Worm (Caenorhabditis elegans) whole organism, L3 larva: Measurements from ENCODE around the gene scl-9.

Experiments
- R02D3.7 ChIP-seq: fragments of 150-350 bp; optimal IDR thresholded peaks from 2 replicates; lab custom pipeline; 2014; ENCODE audit warnings: missing biosample characterization, missing genetic modification characterization
- ama-1 ChIP-seq: fragments of 150-350 bp; optimal IDR thresholded peaks from 2 replicates; lab custom pipeline; 2018
- ceh-28 ChIP-seq: fragments of 150-350 bp; optimal IDR thresholded peaks from 2 replicates; lab custom pipeline; 2014; ENCODE audit warnings: missing biosample characterization, missing genetic modification reagents, missing genetic modification characterization
- daf-12 ChIP-seq: fragments of 150-350 bp; optimal IDR thresholded peaks from 2 replicates; lab custom pipeline; 2014; ENCODE audit warnings: missing biosample characterization, missing genetic modification reagents, missing genetic modification characterization
- elt-2 ChIP-seq: sonication (generic microtip); optimal IDR thresholded peaks from 2 replicates; lab custom pipeline; 2016; ENCODE audit warnings: missing genetic modification reagents, mild to moderate bottlenecking, missing genetic modification characterization, missing compliant biosample characterization
- elt-3 ChIP-seq, 3 experiments: fragments of 150-350 bp in 1 of 3; sonication (generic microtip) in 2 of 3; optimal IDR thresholded peaks; 2 replicates in 2 of 3; 4 replicates in 1 of 3; lab custom pipeline; 2014 to 2017; ENCODE audit warnings: missing biosample characterization in 3 of 3, missing genetic modification characterization in 3 of 3
- fkh-10 ChIP-seq: sonication (generic microtip); optimal IDR thresholded peaks from 2 replicates; lab custom pipeline; 2017; ENCODE audit warnings: missing biosample characterization, missing genetic modification reagents, missing genetic modification characterization
- nhr-11 ChIP-seq: fragments of 150-350 bp; optimal IDR thresholded peaks from 2 replicates; lab custom pipeline; 2014; ENCODE audit warnings: missing biosample characterization, missing genetic modification characterization
- nhr-43 ChIP-seq: sonication (generic microtip); optimal IDR thresholded peaks from 2 replicates; lab custom pipeline; 2016; ENCODE audit warnings: mild to moderate bottlenecking, missing genetic modification characterization, missing compliant biosample characterization; ENCODE audit not compliant: poor library complexity, severe bottlenecking
- nhr-77 ChIP-seq: fragments of 150-350 bp; optimal IDR thresholded peaks from 2 replicates; lab custom pipeline; 2014; ENCODE audit warnings: missing biosample characterization, missing genetic modification characterization
- pha-4 ChIP-seq: fragments of 150-350 bp; optimal IDR thresholded peaks from 2 replicates; lab custom pipeline; 2014; ENCODE audit warnings: missing biosample characterization, missing genetic modification reagents, missing genetic modification characterization
- sea-2 ChIP-seq: fragments of 150-350 bp; sonication (generic microtip); optimal IDR thresholded peaks from 4 replicates; lab custom pipeline; 2014; ENCODE audit warnings: missing biosample characterization, missing genetic modification reagents, missing genetic modification characterization
- ztf-4 ChIP-seq: fragments of 150-350 bp; optimal IDR thresholded peaks from 2 replicates; lab custom pipeline; 2014; ENCODE audit warnings: missing biosample characterization, missing genetic modification characterization

- TF ChIP-seq daf-12 (tag; lab: Kevin White, UChicago) (no peak), ama-1 (lab: Kevin White, UChicago) (no peak), nhr-43 (no peak), nhr-11 (tag; lab: Kevin White, UChicago) (no peak), nhr-77 (tag; lab: Kevin White, UChicago) (no peak), elt-2 (no peak), ztf-4 (no peak), elt-3 (tag; optimal IDR thresholded peaks at IDR 0.05; lab: Kevin White, UChicago) (no peak), fkh-10 (no peak), R02D3.7 (no peak), sea-2 (GFP tag; lab: Kevin White, UChicago) (no peak), ceh-28 (tag; lab: Kevin White, UChicago) (no peak), pha-4 (tag; lab: Kevin White, UChicago) (no peak)
Measured at ce11 chrIV:13095462-13095861, 48.5 kb downstream of the scl-9 start, which contains the start of gene rfc-3.
